Worm (Caenorhabditis elegans) whole organism, young adult: Measurements from ENCODE around the gene C14B1.3.
A peak's percentile ranks its signal among the peaks of the same experiment; 100 is the strongest.

Source experiments
- B0336.3 ChIP-seq: fragments of 200-800 bp; sonication (Bioruptor generic); IDR thresholded peaks from 2 replicates; pipeline ENCODE4 v1.3.6; 2022; ENCODE audit warnings: missing genetic modification characterization, missing compliant biosample characterization
- D2030.7 ChIP-seq: fragments of 200-800 bp; sonication (Bioruptor generic); IDR thresholded peaks from 2 replicates; pipeline ENCODE4 v1.3.6; 2022; ENCODE audit warnings: missing genetic modification reagents, missing genetic modification characterization, missing compliant biosample characterization
- F22D6.2 ChIP-seq: sonication (generic microtip); optimal IDR thresholded peaks from 2 replicates; lab custom pipeline; 2016; ENCODE audit warnings: mild to moderate bottlenecking, missing genetic modification characterization, missing compliant biosample characterization
- F33H1.4 ChIP-seq: fragments of 200-800 bp; sonication (Bioruptor generic); IDR thresholded peaks from 2 replicates; pipeline ENCODE4 v1.3.6; 2022; ENCODE audit warnings: missing genetic modification reagents, missing genetic modification characterization, missing compliant biosample characterization
- F49E8.2 ChIP-seq: sonication (generic microtip); optimal IDR thresholded peaks from 3 replicates; lab custom pipeline; 2017; ENCODE audit warnings: missing genetic modification characterization, mild to moderate bottlenecking, missing compliant biosample characterization, antibody characterized with exemption, moderate library complexity; ENCODE audit not compliant: insufficient read depth
- K11D2.4 ChIP-seq: fragments of 200-800 bp; sonication (Bioruptor generic); IDR thresholded peaks from 2 replicates; pipeline ENCODE4 v1.3.6; 2022; ENCODE audit warnings: missing genetic modification reagents, missing genetic modification characterization, missing compliant biosample characterization
- T07F8.4 ChIP-seq: sonication (generic microtip); optimal IDR thresholded peaks from 2 replicates; lab custom pipeline; 2016; ENCODE audit warnings: mild to moderate bottlenecking, missing genetic modification characterization, moderate library complexity, missing compliant biosample characterization
- ama-1 ChIP-seq, 3 experiments: fragments of 150-350 bp in 1 of 3; sonication (generic microtip) in 2 of 3; optimal IDR thresholded peaks; 2 replicates each; lab custom pipeline; 2014 to 2018; ENCODE audit warnings: missing biosample characterization in 2 of 3, missing genetic modification characterization in 2 of 3, missing genetic modification reagents in 2 of 3
- aptf-3 ChIP-seq: fragments of 200-800 bp; sonication (Bioruptor generic); IDR thresholded peaks from 2 replicates; pipeline ENCODE4 v1.3.6; 2022; ENCODE audit warnings: missing genetic modification characterization, missing compliant biosample characterization
- athp-1 ChIP-seq: sonication (generic microtip); optimal IDR thresholded peaks from 2 replicates; lab custom pipeline; 2017; ENCODE audit warnings: mild to moderate bottlenecking, missing genetic modification characterization, missing compliant biosample characterization
- attf-6 ChIP-seq: fragments of 200-800 bp; sonication (Bioruptor generic); IDR thresholded peaks from 2 replicates; pipeline ENCODE4 v1.3.6; 2022; ENCODE audit warnings: missing genetic modification reagents, missing genetic modification characterization, missing compliant biosample characterization
- ceh-100 ChIP-seq: fragments of 200-800 bp; sonication (Bioruptor generic); IDR thresholded peaks from 2 replicates; pipeline ENCODE4 v1.3.6; 2022; ENCODE audit warnings: missing genetic modification reagents, missing genetic modification characterization, missing compliant biosample characterization
- ceh-40 ChIP-seq: fragments of 200-800 bp; sonication (Bioruptor generic); IDR thresholded peaks from 2 replicates; pipeline ENCODE4 v1.3.6; 2022; ENCODE audit warnings: missing genetic modification characterization, missing compliant biosample characterization
- die-1 ChIP-seq: sonication (generic microtip); optimal IDR thresholded peaks from 2 replicates; lab custom pipeline; 2016; ENCODE audit warnings: missing genotype, mild to moderate bottlenecking, missing genetic modification characterization, missing compliant biosample characterization
- efl-1 ChIP-seq: fragments of 150-350 bp; optimal IDR thresholded peaks from 2 replicates; lab custom pipeline; 2014; ENCODE audit warnings: missing biosample characterization, missing genetic modification reagents, missing genetic modification characterization
- ekl-4 ChIP-seq: fragments of 200-800 bp; sonication (Bioruptor generic); IDR thresholded peaks from 2 replicates; pipeline ENCODE4 v1.3.6; 2022; ENCODE audit warnings: missing genetic modification reagents, missing genetic modification characterization, missing compliant biosample characterization
- him-1 ChIP-seq: sonication (generic microtip); optimal IDR thresholded peaks from 2 replicates; lab custom pipeline; 2016; ENCODE audit warnings: missing genotype, missing genetic modification reagents, missing genetic modification characterization, missing compliant biosample characterization
- hrde-1 ChIP-seq: sonication (generic microtip); optimal IDR thresholded peaks from 2 replicates; lab custom pipeline; 2016; ENCODE audit warnings: missing genetic modification characterization, mild to moderate bottlenecking, missing compliant biosample characterization, moderate library complexity, missing genotype, missing genetic modification reagents, borderline replicate concordance
- hsf-1 ChIP-seq: fragments of 200-800 bp; sonication (Bioruptor generic); IDR thresholded peaks from 2 replicates; pipeline ENCODE4 v1.3.6; 2022; ENCODE audit warnings: missing genetic modification reagents, missing genetic modification characterization, missing compliant biosample characterization
- lin-35 ChIP-seq, 3 experiments: fragments of 150-350 bp in 2 of 3; sonication (generic microtip) in 1 of 3; optimal IDR thresholded peaks; 2 replicates each; lab custom pipeline; 2014 to 2018; ENCODE audit warnings: missing biosample characterization in 3 of 3, missing genetic modification characterization in 3 of 3, missing genetic modification reagents in 3 of 3
- lin-54 ChIP-seq: fragments of 200-800 bp; sonication (Bioruptor generic); optimal IDR thresholded peaks from 2 replicates; lab custom pipeline; 2018; ENCODE audit warnings: mild to moderate bottlenecking, missing genetic modification characterization, missing compliant biosample characterization
- lsl-1 ChIP-seq: fragments of 200-800 bp; sonication (Bioruptor generic); optimal IDR thresholded peaks from 2 replicates; lab custom pipeline; 2018; ENCODE audit warnings: mild to moderate bottlenecking, missing genetic modification characterization, moderate library complexity, missing compliant biosample characterization
- lsy-27 ChIP-seq: sonication (generic microtip); optimal IDR thresholded peaks from 2 replicates; lab custom pipeline; 2017; ENCODE audit warnings: missing genetic modification characterization, mild to moderate bottlenecking, missing compliant biosample characterization, antibody characterized with exemption, missing genotype, borderline replicate concordance; ENCODE audit not compliant: insufficient read depth
- madf-6 ChIP-seq: fragments of 200-800 bp; sonication (Bioruptor generic); IDR thresholded peaks from 2 replicates; pipeline ENCODE4 v1.3.6; 2022; ENCODE audit warnings: missing genetic modification reagents, missing genetic modification characterization, missing compliant biosample characterization
- madf-8 ChIP-seq: fragments of 200-800 bp; sonication (Bioruptor generic); conservative IDR thresholded peaks from 2 replicates; pipeline ENCODE4 v1.3.6; 2022; ENCODE audit warnings: missing genetic modification reagents, missing genetic modification characterization, missing compliant biosample characterization
- mcd-1 ChIP-seq: fragments of 200-800 bp; sonication (Bioruptor generic); IDR thresholded peaks from 2 replicates; pipeline ENCODE4 v1.3.6; 2022; ENCODE audit warnings: missing genetic modification reagents, missing genetic modification characterization, missing compliant biosample characterization
- mes-4 ChIP-seq: sonication (generic microtip); optimal IDR thresholded peaks from 2 replicates; lab custom pipeline; 2016; ENCODE audit warnings: missing genotype, missing genetic modification characterization, missing compliant biosample characterization
- nhr-27 ChIP-seq: fragments of 200-800 bp; sonication (Bioruptor generic); optimal IDR thresholded peaks from 2 replicates; lab custom pipeline; 2018; ENCODE audit warnings: mild to moderate bottlenecking, missing genetic modification characterization, moderate library complexity, missing compliant biosample characterization
- nhr-90 ChIP-seq: sonication (generic microtip); optimal IDR thresholded peaks from 2 replicates; lab custom pipeline; 2016; ENCODE audit warnings: missing genotype, mild to moderate bottlenecking, missing genetic modification characterization, missing compliant biosample characterization
- snpc-1.3 ChIP-seq: sonication (generic microtip); optimal IDR thresholded peaks from 2 replicates; lab custom pipeline; 2017; ENCODE audit warnings: missing genetic modification characterization, mild to moderate bottlenecking, missing compliant biosample characterization, antibody characterized with exemption, moderate library complexity, missing genotype, missing genetic modification reagents; ENCODE audit not compliant: insufficient read depth
- snpc-3.4 ChIP-seq: sonication (generic microtip); optimal IDR thresholded peaks from 2 replicates; lab custom pipeline; 2017; ENCODE audit warnings: missing genetic modification characterization, mild to moderate bottlenecking, missing compliant biosample characterization, antibody characterized with exemption, moderate library complexity, missing genotype, missing genetic modification reagents
- sptf-2 ChIP-seq: fragments of 200-800 bp; sonication (Bioruptor generic); optimal IDR thresholded peaks from 2 replicates; lab custom pipeline; 2018; ENCODE audit warnings: mild to moderate bottlenecking, missing genetic modification characterization, missing compliant biosample characterization
- tbp1 ChIP-seq: fragments of 200-800 bp; sonication (Bioruptor generic); optimal IDR thresholded peaks from 2 replicates; lab custom pipeline; 2018; ENCODE audit warnings: mild to moderate bottlenecking, missing genetic modification characterization, missing compliant biosample characterization
- unc-130 ChIP-seq: sonication (generic microtip); optimal IDR thresholded peaks from 2 replicates; lab custom pipeline; 2016; ENCODE audit warnings: missing genetic modification reagents, missing genetic modification characterization, missing compliant biosample characterization
- unc-62 ChIP-seq: fragments of 150-350 bp; optimal IDR thresholded peaks from 2 replicates; lab custom pipeline; 2014; ENCODE audit warnings: missing biosample characterization, missing genetic modification reagents, missing genetic modification characterization
- zfh-2 ChIP-seq: fragments of 200-800 bp; sonication (Bioruptor generic); conservative IDR thresholded peaks from 2 replicates; pipeline ENCODE4 v1.3.6; 2022; ENCODE audit warnings: missing genetic modification reagents, missing genetic modification characterization, missing compliant biosample characterization
- ztf-18 ChIP-seq: sonication (generic microtip); optimal IDR thresholded peaks from 2 replicates; lab custom pipeline; 2016; ENCODE audit warnings: missing genotype, mild to moderate bottlenecking, missing genetic modification characterization, missing compliant biosample characterization
- ztf-28 ChIP-seq: fragments of 200-800 bp; sonication (Bioruptor generic); IDR thresholded peaks from 2 replicates; pipeline ENCODE4 v1.3.6; 2022; ENCODE audit warnings: missing genetic modification reagents, missing genetic modification characterization, missing compliant biosample characterization

Gene C14B1.3

ce11 chrIII:3709030-3709429 lies 5.7 kb downstream of the C14B1.3 start, which contains the start of gene alkb-8:
Gene alkb-8, plus strand, starts transcription at chrIII:3709330.
- TF ChIP-seq D2030.7, result 0 out of 2 replicates have a peak, but pooled peaks have one; percentile 13
- no peak for TF ChIP-seq nhr-27 (tag; lab: Kevin White, UChicago)
- no peak for TF ChIP-seq unc-62 (GFP tag; lab: Kevin White, UChicago)

ce11 chrIII:3713163-3713562 lies 9.8 kb downstream of the C14B1.3 start, which contains the start of gene nrde-1:
Gene nrde-1, plus strand, starts transcription at chrIII:3713463.
- no peak for TF ChIP-seq zfh-2 (GFP tag; lab: Robert Waterston, UW)
- no peak for TF ChIP-seq T07F8.4 (tag; lab: Kevin White, UChicago)
- TF ChIP-seq die-1 (tag; lab: Kevin White, UChicago), result no peak

ce11 chrIII:3716073-3716659 lies 12.8 kb downstream of the C14B1.3 start:
- TF ChIP-seq mcd-1 (GFP tag; lab: Robert Waterston, UW) (peak; percentile 51; the same call in 1 of the 2 replicates), lsy-27 (no peak)

ce11 chrIII:3719564-3719963 lies 16.2 kb downstream of the C14B1.3 start, which contains the start of gene C14B1.8:
Gene C14B1.8, minus strand, starts transcription at chrIII:3719680.
- TF ChIP-seq ama-1 (optimal IDR thresholded peaks at IDR 0.05; lab: Kevin White, UChicago) (no peak), ama-1 (GFP tag; optimal IDR thresholded peaks at IDR 0.05; lab: Kevin White, UChicago) (peak in 1 of 2 experiments; percentile 19), K11D2.4 (GFP tag; lab: Robert Waterston, UW) (no peak), madf-6 (peak; percentile 50), attf-6 (GFP tag; lab: Robert Waterston, UW) (0 out of 2 replicates have a peak, but pooled peaks have one; percentile 36), F22D6.2 (tag; lab: Kevin White, UChicago) (no peak), ztf-18 (tag; lab: Kevin White, UChicago) (no peak), zfh-2 (GFP tag; lab: Robert Waterston, UW) (no peak), athp-1 (tag; lab: Kevin White, UChicago) (peak; percentile 17), ekl-4 (GFP tag; lab: Robert Waterston, UW) (0 out of 2 replicates have a peak, but pooled peaks have one; percentile 23), him-1 (tag; lab: Kevin White, UChicago) (peak; percentile 74), hrde-1 (tag; lab: Kevin White, UChicago) (peak; percentile 23), snpc-1.3 (peak; percentile 27), unc-130 (GFP tag; lab: Kevin White, UChicago) (peak; percentile 61), B0336.3 (GFP tag; lab: Robert Waterston, UW) (peak; percentile 18; the same call in 1 of the 2 replicates), ztf-28 (GFP tag; lab: Robert Waterston, UW) (no peak), hsf-1 (GFP tag; lab: Robert Waterston, UW) (peak; percentile 45; the same call in 1 of the 2 replicates), ceh-100 (GFP tag; lab: Robert Waterston, UW) (0 out of 2 replicates have a peak, but pooled peaks have one; percentile 29), lin-35 (GFP tag; optimal IDR thresholded peaks at IDR 0.05; lab: Kevin White, UChicago) (no peak), snpc-3.4 (tag; lab: Kevin White, UChicago) (peak; percentile 34), F49E8.2 (tag; lab: Kevin White, UChicago) (peak; percentile 12)

- no peak for TF ChIP-seq ceh-40 (GFP tag; lab: Robert Waterston, UW)
- peak; percentile 54 for TF ChIP-seq F33H1.4
- no peak for TF ChIP-seq nhr-90 (tag; lab: Kevin White, UChicago)
- peak; percentile 4 for TF ChIP-seq tbp1 (GFP tag; lab: Kevin White, UChicago)
- no peak for TF ChIP-seq sptf-2 (GFP tag; lab: Kevin White, UChicago)
- TF ChIP-seq D2030.7, result peak; percentile 56
- peak; percentile 45 for TF ChIP-seq lsl-1 (GFP tag; lab: Kevin White, UChicago)
- no peak for TF ChIP-seq ama-1 (optimal IDR thresholded peaks at IDR 0.05; lab: Kevin White, UChicago)
- peak in 1 of 2 experiments; percentile 12 for TF ChIP-seq ama-1 (GFP tag; optimal IDR thresholded peaks at IDR 0.05; lab: Kevin White, UChicago)
- peak; percentile 65 for TF ChIP-seq snpc-3.4 (tag; lab: Kevin White, UChicago)
- TF ChIP-seq mes-4 (tag; lab: Kevin White, UChicago), result no peak
- peak; percentile 79 for TF ChIP-seq efl-1 (GFP tag; lab: Kevin White, UChicago)
- no peak for TF ChIP-seq aptf-3 (GFP tag; lab: Robert Waterston, UW)
- TF ChIP-seq lin-54, result peak; percentile 63
- peak; percentile 60 for TF ChIP-seq madf-8 (GFP tag; lab: Robert Waterston, UW)
- peak; percentile 88 for TF ChIP-seq hsf-1 (GFP tag; lab: Robert Waterston, UW)
Measured at ce11 chrIII:3723726-3724125, 20.4 kb downstream of the C14B1.3 start.
